Worm (Caenorhabditis elegans) whole organism, L4 larva: Measurements from ENCODE around the gene clec-22.

ENCODE experiments used
- R02D3.7 ChIP-seq: fragments of 150-350 bp; sonication (generic microtip); optimal IDR thresholded peaks from 3 replicates; lab custom pipeline; 2014; ENCODE audit warnings: missing biosample characterization, missing genetic modification characterization
- T20F7.1 ChIP-seq: fragments of 200-800 bp; sonication (Bioruptor generic); optimal IDR thresholded peaks from 2 replicates; lab custom pipeline; 2018; ENCODE audit warnings: mild to moderate bottlenecking, missing genetic modification characterization, missing compliant biosample characterization
- aha-1 ChIP-seq: fragments of 150-350 bp; peaks from one replicate; lab custom pipeline; 2014; ENCODE audit warnings: missing biosample characterization, missing genetic modification characterization
- daf-19 ChIP-seq: fragments of 200-800 bp; sonication (Bioruptor generic); conservative IDR thresholded peaks from 2 replicates; pipeline ENCODE4 v1.3.6; 2022; ENCODE audit warnings: missing genetic modification characterization, missing compliant biosample characterization
- egl-27 ChIP-seq: sonication (generic microtip); optimal IDR thresholded peaks from 3 replicates; lab custom pipeline; 2017; ENCODE audit warnings: missing biosample characterization, missing genetic modification reagents, missing genetic modification characterization
- nhr-28 ChIP-seq: fragments of 150-350 bp; optimal IDR thresholded peaks from 2 replicates; lab custom pipeline; 2014; ENCODE audit warnings: missing biosample characterization, missing genetic modification characterization
- nhr-76 ChIP-seq: fragments of 150-350 bp; optimal IDR thresholded peaks from 2 replicates; lab custom pipeline; 2014; ENCODE audit warnings: missing biosample characterization, missing genetic modification characterization
- pqm-1 ChIP-seq: sonication (generic microtip); optimal IDR thresholded peaks from 2 replicates; lab custom pipeline; 2017; ENCODE audit warnings: missing biosample characterization, missing genetic modification characterization
- snpc-4 ChIP-seq: fragments of 150-350 bp; optimal IDR thresholded peaks from 2 replicates; lab custom pipeline; 2014; ENCODE audit warnings: missing biosample characterization, missing genetic modification characterization
- zag-1 ChIP-seq: fragments of 150-350 bp; optimal IDR thresholded peaks from 2 replicates; lab custom pipeline; 2014; ENCODE audit warnings: missing biosample characterization, missing genetic modification characterization

- TF ChIP-seq zag-1, result no peak
- TF ChIP-seq nhr-76 (tag; lab: Kevin White, UChicago), result no peak
- TF ChIP-seq pqm-1 (tag; lab: Kevin White, UChicago), result no peak
- no peak for TF ChIP-seq egl-27
- TF ChIP-seq R02D3.7, result no peak
- TF ChIP-seq snpc-4 (tag; lab: Kevin White, UChicago), result no peak
- TF ChIP-seq aha-1, result no peak
- no peak for TF ChIP-seq nhr-28 (tag; lab: Kevin White, UChicago)
- TF ChIP-seq daf-19 (GFP tag; lab: Robert Waterston, UW), result no peak
- TF ChIP-seq T20F7.1 (GFP tag; lab: Kevin White, UChicago), result no peak
Measured at ce11 chrV:16893440-16893839, 35.2 kb downstream of the clec-22 start, which contains the start of gene F09C6.15.
